Fruit fly (Drosophila melanogaster): ENCODE measurements around the gene CG14074.

DNA sequence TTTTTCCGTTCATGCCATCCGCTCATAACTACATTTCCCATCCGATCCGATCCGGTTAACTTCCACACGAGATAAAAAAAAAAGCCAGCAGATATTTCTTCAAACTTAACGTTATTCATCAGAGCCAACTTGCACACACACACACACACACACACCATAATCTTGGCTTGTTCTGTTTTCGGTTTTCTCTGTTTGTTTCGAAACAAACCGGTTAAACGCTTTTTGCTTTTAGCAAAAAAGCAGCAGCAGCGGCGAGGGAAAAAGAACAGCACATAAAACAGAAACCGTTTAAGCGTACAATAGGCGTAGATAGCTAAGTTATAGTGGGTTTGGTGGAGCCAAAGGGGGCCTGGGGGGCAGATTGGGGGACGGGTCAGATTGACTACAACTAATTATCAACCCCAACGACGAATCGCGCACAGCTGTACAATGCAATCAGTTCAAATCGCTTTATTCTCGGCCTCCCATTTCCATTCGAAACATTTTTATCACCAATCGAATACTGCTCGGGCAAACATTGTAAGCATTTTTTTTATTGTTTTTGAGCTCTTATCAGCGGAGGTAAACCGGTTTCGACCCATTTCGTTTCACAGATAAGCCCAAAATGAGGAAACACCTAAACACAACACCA lies 48.6 kb upstream of the CG14074 start:
- TF ChIP-seq Sin3A (optimal IDR thresholded peaks at IDR 0.05), result no peak
- TF ChIP-seq psq (optimal IDR thresholded peaks at IDR 0.05), result no peak
- TF ChIP-seq insv (optimal IDR thresholded peaks at IDR 0.05), result no peak
- no peak for TF ChIP-seq h (optimal IDR thresholded peaks at IDR 0.05)
- no peak for TF ChIP-seq ttk (optimal IDR thresholded peaks at IDR 0.05)

Data from Kc167 (cell line).